Worm (Caenorhabditis elegans) whole organism, L4 larva: ENCODE measurements around the gene ctf-18.

Source experiments
- R02D3.7 ChIP-seq: fragments of 150-350 bp; sonication (generic microtip); optimal IDR thresholded peaks from 3 replicates; lab custom pipeline; 2014; ENCODE audit warnings: missing biosample characterization, missing genetic modification characterization
- T26A8.4 ChIP-seq: fragments of 200-800 bp; sonication (Bioruptor generic); IDR thresholded peaks from 2 replicates; pipeline ENCODE4 v1.3.6; 2022; ENCODE audit warnings: missing genetic modification characterization, missing compliant biosample characterization
- Y48G9A.11 ChIP-seq: fragments of 200-800 bp; sonication (Bioruptor generic); IDR thresholded peaks from 2 replicates; pipeline ENCODE4 v1.3.6; 2022; ENCODE audit warnings: missing genetic modification reagents, missing genetic modification characterization, missing compliant biosample characterization
- Y75B8A.6 ChIP-seq: fragments of 200-800 bp; sonication (Bioruptor generic); IDR thresholded peaks from 2 replicates; pipeline ENCODE4 v1.3.6; 2022; ENCODE audit warnings: missing genetic modification reagents, missing genetic modification characterization, missing compliant biosample characterization
- aha-1 ChIP-seq: fragments of 150-350 bp; peaks from one replicate; lab custom pipeline; 2014; ENCODE audit warnings: missing biosample characterization, missing genetic modification characterization
- ceh-32 ChIP-seq: sonication (generic microtip); optimal IDR thresholded peaks from 2 replicates; lab custom pipeline; 2016; ENCODE audit warnings: mild to moderate bottlenecking, missing genetic modification characterization, missing compliant biosample characterization; ENCODE audit not compliant: poor library complexity
- ceh-44 ChIP-seq: fragments of 200-800 bp; sonication (Bioruptor generic); IDR thresholded peaks from 2 replicates; pipeline ENCODE4 v1.3.6; 2022; ENCODE audit warnings: missing genetic modification reagents, missing genetic modification characterization, missing compliant biosample characterization
- ceh-62 ChIP-seq: sonication (generic microtip); optimal IDR thresholded peaks from 2 replicates; lab custom pipeline; 2017; ENCODE audit warnings: missing biosample characterization, missing genetic modification characterization
- cey-2 ChIP-seq: sonication (generic microtip); optimal IDR thresholded peaks from 3 replicates; lab custom pipeline; 2017; ENCODE audit warnings: missing genetic modification characterization, mild to moderate bottlenecking, missing compliant biosample characterization, antibody characterized with exemption, borderline replicate concordance; ENCODE audit not compliant: insufficient read depth
- daf-16 ChIP-seq, 3 experiments: sonication (generic microtip); optimal IDR thresholded peaks; 2 replicates each; lab custom pipeline; 2016 to 2017; ENCODE audit warnings: missing genetic modification characterization in 3 of 3, missing genetic modification reagents in 3 of 3, mild to moderate bottlenecking in 2 of 3, missing compliant biosample characterization in 2 of 3, missing biosample characterization in 1 of 3, moderate library complexity in 1 of 3
- daf-19 ChIP-seq: fragments of 200-800 bp; sonication (Bioruptor generic); conservative IDR thresholded peaks from 2 replicates; pipeline ENCODE4 v1.3.6; 2022; ENCODE audit warnings: missing genetic modification characterization, missing compliant biosample characterization
- dpl-1 ChIP-seq: fragments of 150-350 bp; optimal IDR thresholded peaks from 2 replicates; lab custom pipeline; 2014; ENCODE audit warnings: missing biosample characterization, missing genetic modification reagents, missing genetic modification characterization
- egl-27 ChIP-seq: sonication (generic microtip); optimal IDR thresholded peaks from 3 replicates; lab custom pipeline; 2017; ENCODE audit warnings: missing biosample characterization, missing genetic modification reagents, missing genetic modification characterization
- hmg-1.1 ChIP-seq: fragments of 200-800 bp; sonication (Bioruptor generic); IDR thresholded peaks from 2 replicates; pipeline ENCODE4 v1.3.6; 2022; ENCODE audit warnings: missing genetic modification reagents, missing genetic modification characterization, missing compliant biosample characterization
- mdt-29 ChIP-seq: fragments of 200-800 bp; sonication (Bioruptor generic); IDR thresholded peaks from 2 replicates; pipeline ENCODE4 v1.3.6; 2022; ENCODE audit warnings: missing genetic modification reagents, missing genetic modification characterization, missing compliant biosample characterization
- mxl-3 ChIP-seq: fragments of 200-800 bp; sonication (Bioruptor generic); optimal IDR thresholded peaks from 2 replicates; lab custom pipeline; 2018; ENCODE audit warnings: mild to moderate bottlenecking, missing genetic modification characterization, missing compliant biosample characterization
- nhr-10 ChIP-seq: fragments of 150-350 bp; optimal IDR thresholded peaks from 2 replicates; lab custom pipeline; 2014; ENCODE audit warnings: missing biosample characterization, missing genetic modification characterization
- nhr-11 ChIP-seq: fragments of 150-350 bp; optimal IDR thresholded peaks from 2 replicates; lab custom pipeline; 2014; ENCODE audit warnings: missing biosample characterization, missing genetic modification characterization
- nhr-25 ChIP-seq: sonication (generic microtip); optimal IDR thresholded peaks from 2 replicates; lab custom pipeline; 2017; ENCODE audit warnings: missing genetic modification characterization, mild to moderate bottlenecking, missing compliant biosample characterization, antibody characterized with exemption, moderate library complexity, borderline replicate concordance; ENCODE audit not compliant: insufficient read depth
- nhr-28 ChIP-seq: fragments of 150-350 bp; optimal IDR thresholded peaks from 2 replicates; lab custom pipeline; 2014; ENCODE audit warnings: missing biosample characterization, missing genetic modification characterization
- php-3 ChIP-seq: fragments of 200-800 bp; sonication (Bioruptor generic); IDR thresholded peaks from 2 replicates; pipeline ENCODE4 v1.3.6; 2022; ENCODE audit warnings: missing genetic modification reagents, missing genetic modification characterization, missing compliant biosample characterization
- sdz-12 ChIP-seq: fragments of 200-800 bp; sonication (Bioruptor generic); optimal IDR thresholded peaks from 2 replicates; lab custom pipeline; 2018; ENCODE audit warnings: mild to moderate bottlenecking, missing genetic modification characterization, missing compliant biosample characterization
- spr-3 ChIP-seq: fragments of 200-800 bp; sonication (Bioruptor generic); optimal IDR thresholded peaks from 2 replicates; lab custom pipeline; 2018; ENCODE audit warnings: mild to moderate bottlenecking, missing genetic modification characterization, missing compliant biosample characterization
- tra-1 ChIP-seq: fragments of 200-800 bp; sonication (Bioruptor generic); IDR thresholded peaks from 2 replicates; pipeline ENCODE4 v1.3.6; 2022; ENCODE audit warnings: missing genetic modification reagents, missing genetic modification characterization, missing compliant biosample characterization
- unc-62 ChIP-seq, 3 experiments: fragments of 150-350 bp in 1 of 3; sonication (generic microtip); optimal IDR thresholded peaks in 2 of 3; peaks in 1 of 3; 1 replicate in 1 of 3; 2 replicates in 2 of 3; lab custom pipeline; 2014 to 2017; ENCODE audit warnings: missing biosample characterization in 3 of 3, missing genetic modification characterization in 3 of 3, missing genetic modification reagents in 3 of 3, missing genotype in 1 of 3
- vab-7 ChIP-seq: fragments of 200-800 bp; sonication (Bioruptor generic); IDR thresholded peaks from 2 replicates; pipeline ENCODE4 v1.3.6; 2022; ENCODE audit warnings: missing genetic modification reagents, missing genetic modification characterization, missing compliant biosample characterization
- zfp-2 ChIP-seq: sonication (generic microtip); optimal IDR thresholded peaks from 2 replicates; lab custom pipeline; 2016; ENCODE audit warnings: mild to moderate bottlenecking, missing genetic modification characterization, missing compliant biosample characterization
- ztf-11 ChIP-seq: fragments of 150-350 bp; optimal IDR thresholded peaks from 2 replicates; lab custom pipeline; 2014; ENCODE audit warnings: missing biosample characterization, missing genetic modification characterization

Gene ctf-18

DNA sequence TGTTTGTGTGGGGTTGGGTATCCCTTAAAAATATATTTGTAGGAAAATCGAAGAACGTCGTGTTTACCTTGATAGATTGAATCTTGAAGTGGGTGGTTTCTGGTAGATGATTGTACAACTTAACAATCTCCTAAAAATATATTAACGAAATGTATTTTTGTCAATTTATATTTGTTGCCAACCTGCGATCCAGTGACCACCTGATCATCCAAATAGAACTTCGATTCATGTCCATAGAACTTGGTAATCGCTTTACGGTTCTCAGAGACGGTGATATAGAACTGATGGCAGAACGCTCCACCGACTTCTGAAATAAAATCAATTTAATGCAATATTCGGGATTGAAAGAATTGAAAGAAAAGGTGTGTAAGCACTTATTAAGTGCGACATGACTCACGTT is 2.0 kb upstream of the ctf-18 start:
- TF ChIP-seq zfp-2 (tag; lab: Kevin White, UChicago) (no peak), hmg-1.1 (GFP tag; lab: Robert Waterston, UW) (no peak), Y75B8A.6 (GFP tag; lab: Robert Waterston, UW) (no peak), egl-27 (tag; lab: Kevin White, UChicago) (no peak), aha-1 (tag; lab: Kevin White, UChicago) (peak; percentile 60), Y48G9A.11 (no peak), ztf-11 (tag; lab: Kevin White, UChicago) (no peak), php-3 (GFP tag; lab: Robert Waterston, UW) (no peak), mxl-3 (GFP tag; lab: Kevin White, UChicago) (no peak)
- TF ChIP-seq, all 104 proteins: peak for 1

- TF ChIP-seq mdt-29 (GFP tag; lab: Robert Waterston, UW) (no peak), tra-1 (GFP tag; lab: Robert Waterston, UW) (no peak)
These were observed 4.2 kb downstream of the ctf-18 start, which contains the start of gene irld-21 for ce11 chrIV:10122205-10122604. irld-21 (minus strand) TSS chrIV:10122305.

ce11 chrIV:10116765-10117164 is 9.7 kb downstream of the ctf-18 start:
- TF ChIP-seq daf-19 (GFP tag; lab: Robert Waterston, UW) (no peak), nhr-28 (no peak), Y48G9A.11 (0 out of 2 replicates have a peak, but pooled peaks have one; percentile 23), aha-1 (tag; lab: Kevin White, UChicago) (peak; percentile 29), sdz-12 (no peak), daf-16 (GFP tag; optimal IDR thresholded peaks at IDR 0.05; lab: Kevin White, UChicago) (no peak), daf-16 (tag; optimal IDR thresholded peaks at IDR 0.05; lab: Kevin White, UChicago) (no peak), hmg-1.1 (GFP tag; lab: Robert Waterston, UW) (no peak)

DNA sequence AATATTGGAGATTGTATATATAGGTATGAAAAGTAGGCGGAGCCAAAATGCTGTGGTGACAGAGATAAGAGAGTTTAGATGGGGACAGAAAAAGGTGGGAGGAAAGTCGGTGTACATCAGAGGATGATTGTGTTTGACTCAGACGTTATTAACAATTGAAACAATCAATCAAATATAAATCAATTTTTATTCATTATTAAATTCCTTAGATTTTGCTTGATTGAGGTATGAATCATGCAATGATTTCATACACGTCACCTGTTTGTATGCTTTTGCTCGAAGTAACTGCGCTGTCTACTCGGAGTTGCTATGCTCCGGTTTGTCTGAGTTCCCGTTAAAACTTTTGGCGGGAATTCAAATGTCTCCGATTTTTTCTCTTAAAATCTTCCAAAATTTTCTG is 11.3 kb downstream of the ctf-18 start, which contains the start of gene C04G2.10:
C04G2.10 (plus strand) TSS at position 301 of the 400 bp plus-strand sequence.
- TF ChIP-seq tra-1 (GFP tag; lab: Robert Waterston, UW), result no peak
- TF ChIP-seq daf-19 (GFP tag; lab: Robert Waterston, UW), result no peak
- no peak for TF ChIP-seq spr-3 (GFP tag; lab: Kevin White, UChicago)
- no peak for TF ChIP-seq ceh-44

DNA sequence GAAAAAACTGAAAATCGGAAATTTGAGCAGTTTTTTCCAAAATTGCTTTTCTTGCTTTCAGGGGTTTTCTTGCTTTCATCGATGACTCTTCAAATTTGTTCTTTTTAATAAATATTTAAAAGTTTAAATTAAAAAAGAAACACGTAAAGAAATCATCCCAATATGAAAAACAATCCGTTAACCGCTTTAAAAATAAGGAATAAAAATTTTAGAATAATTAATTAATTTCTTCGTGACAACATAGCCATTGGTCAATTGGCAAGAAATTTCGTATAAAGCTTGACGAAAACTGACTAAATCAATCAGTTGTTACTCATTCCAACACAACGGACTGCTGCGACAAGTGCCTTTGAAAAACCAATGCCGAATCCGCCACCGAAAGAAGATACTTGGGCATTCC is 13.9 kb downstream of the ctf-18 start, which contains the start of gene nsph-3.2:
nsph-3.2 (plus strand) TSS at position 301 of the 400 bp plus-strand sequence.
- TF ChIP-seq nhr-25 (tag; lab: Kevin White, UChicago), result no peak
- no peak for TF ChIP-seq tra-1 (GFP tag; lab: Robert Waterston, UW)
- no peak for TF ChIP-seq egl-27 (tag; lab: Kevin White, UChicago)
- no peak for TF ChIP-seq Y75B8A.6 (GFP tag; lab: Robert Waterston, UW)
- TF ChIP-seq nhr-10 (tag; lab: Kevin White, UChicago), result no peak
- no peak for TF ChIP-seq nhr-11 (tag; lab: Kevin White, UChicago)
- TF ChIP-seq dpl-1 (GFP tag; lab: Kevin White, UChicago), result no peak

DNA sequence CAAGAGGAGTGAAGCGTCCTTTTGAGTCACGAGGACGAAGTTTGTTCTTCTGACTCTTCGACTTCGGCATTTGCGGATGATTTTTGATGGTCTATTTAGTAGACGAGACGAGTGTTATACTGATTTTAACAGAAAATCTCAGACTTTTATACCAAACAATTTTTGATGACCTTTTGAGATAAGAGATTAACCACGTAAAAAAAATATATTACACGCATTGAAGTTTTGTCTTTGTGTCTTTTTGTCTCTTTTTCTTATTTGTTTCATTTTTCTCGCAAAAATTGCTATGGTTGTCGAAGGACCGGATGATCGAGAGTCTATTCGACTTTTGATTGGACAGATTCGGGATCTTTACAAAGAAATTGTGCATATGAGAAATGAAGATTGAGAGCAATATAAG is 15.0 kb downstream of the ctf-18 start, which contains the start of gene spch-1:
spch-1 (minus strand) TSS at position 101 of the 400 bp plus-strand sequence.
- TF ChIP-seq R02D3.7, result no peak
- TF ChIP-seq T26A8.4 (GFP tag; lab: Robert Waterston, UW), result no peak
- TF ChIP-seq vab-7 (GFP tag; lab: Robert Waterston, UW), result no peak
- TF ChIP-seq cey-2, result no peak
- TF ChIP-seq ceh-62 (tag; lab: Kevin White, UChicago), result no peak
- TF ChIP-seq unc-62 (GFP tag; optimal IDR thresholded peaks at IDR 0.05 in 1 of 2; lab: Kevin White, UChicago), result peak in 1 of 2 experiments; percentile 29
- TF ChIP-seq unc-62 (tag; optimal IDR thresholded peaks at IDR 0.05; lab: Kevin White, UChicago), result no peak
- no peak for TF ChIP-seq ceh-32 (tag; lab: Kevin White, UChicago)
